Comparison of ENCODE assay signal across 3 fruit fly cellular contexts in the genomic region with DNA sequence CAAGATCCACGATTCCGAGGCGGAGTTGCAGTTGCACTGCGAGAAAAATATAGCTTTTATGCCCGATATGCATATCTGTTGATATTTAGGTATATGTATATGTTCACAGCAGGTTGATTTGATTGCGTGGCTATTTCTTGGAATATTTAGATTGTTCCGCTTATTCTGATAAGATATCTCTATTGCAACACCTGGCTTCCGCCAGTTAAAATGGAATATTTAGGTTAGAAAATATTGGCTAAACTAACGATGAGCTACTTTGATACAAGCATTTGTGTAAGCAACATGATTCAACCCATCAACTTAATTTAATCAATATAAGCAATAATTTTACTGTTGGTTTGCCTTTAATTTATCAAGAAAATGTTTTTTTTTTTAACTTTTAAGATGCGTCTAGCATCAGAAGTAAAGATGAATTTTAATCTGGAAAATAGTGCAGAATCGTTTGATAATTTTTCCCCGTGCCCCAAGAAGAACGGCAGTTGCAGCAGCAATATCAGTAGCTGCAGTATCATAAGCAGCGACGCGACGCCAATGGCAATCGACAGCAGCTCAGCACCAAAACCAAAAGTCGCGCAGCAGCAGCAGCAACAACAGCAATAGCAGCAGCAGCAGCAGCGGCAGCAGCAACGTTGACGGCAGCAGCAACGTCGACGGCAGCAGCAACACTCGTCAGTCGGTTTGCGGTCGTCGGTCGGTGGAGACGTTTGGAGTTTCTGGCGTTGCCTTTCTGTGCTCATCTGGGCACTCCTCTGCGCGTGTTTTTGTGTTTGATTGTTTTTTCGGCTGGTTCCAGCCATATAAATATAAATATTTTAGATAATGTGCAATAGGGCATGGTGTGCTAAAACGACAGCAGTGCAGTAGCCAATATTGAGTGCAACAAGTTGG.
TF ChIP-seq lines count a peak whose summit lies in the region.

No protein-coding gene starts in this region.

TF ChIP-seq in whole organism, embryonic, 481 proteins besides CTCF, POLR2A, EP300 and RAD21 (continued from another document and continues in another):
- TF ChIP-seq abd-A (tag; optimal IDR thresholded peaks at IDR 0.05; lab: Kevin White, UChicago) = no peak
- TF ChIP-seq CkIIα-i1 (GFP tag; IDR thresholded peaks at IDR 0.05; lab: Robert Waterston, UW) = no peak
- TF ChIP-seq H15 (GFP tag; IDR thresholded peaks at IDR 0.05; lab: Robert Waterston, UW) = no peak
- TF ChIP-seq rib (GFP tag; IDR thresholded peaks at IDR 0.05; lab: Robert Waterston, UW) = no peak
- TF ChIP-seq CG4854 (GFP tag; optimal IDR thresholded peaks at IDR 0.05; lab: Kevin White, UChicago) = no peak
- TF ChIP-seq dan (GFP tag; IDR thresholded peaks at IDR 0.05; lab: Robert Waterston, UW) = no peak
- no peak for TF ChIP-seq ems (GFP tag; optimal IDR thresholded peaks at IDR 0.05; lab: Kevin White, UChicago)
- no peak for TF ChIP-seq ssp (GFP tag; IDR thresholded peaks at IDR 0.05; lab: Robert Waterston, UW)
- TF ChIP-seq cg (GFP tag; optimal IDR thresholded peaks at IDR 0.05; lab: Kevin White, UChicago) = no peak
- TF ChIP-seq emc (GFP tag; optimal IDR thresholded peaks at IDR 0.05; lab: Kevin White, UChicago) = no peak
- TF ChIP-seq CG18619 (GFP tag; optimal IDR thresholded peaks at IDR 0.05; lab: Kevin White, UChicago) = no peak
- TF ChIP-seq cas (GFP tag; IDR thresholded peaks at IDR 0.05; lab: Robert Waterston, UW) = no peak
- TF ChIP-seq Dfd (GFP tag; optimal IDR thresholded peaks at IDR 0.05; lab: Kevin White, UChicago) = peak in 1 of 2 experiments; percentile 71
- TF ChIP-seq unc-4 (GFP tag; IDR thresholded peaks at IDR 0.05; lab: Robert Waterston, UW; ENCODE audit: partially characterized antibody) = no peak
- no peak for TF ChIP-seq Xbp1 (GFP tag; optimal IDR thresholded peaks at IDR 0.05; lab: Kevin White, UChicago)
- TF ChIP-seq eyg (GFP tag; optimal IDR thresholded peaks at IDR 0.05; lab: Kevin White, UChicago) = no peak
- no peak for TF ChIP-seq maf-S (GFP tag; optimal IDR thresholded peaks at IDR 0.05; lab: Kevin White, UChicago)
- TF ChIP-seq CG7556 (GFP tag; optimal IDR thresholded peaks at IDR 0.05; lab: Kevin White, UChicago) = no peak
- no peak for TF ChIP-seq btn (GFP tag; optimal IDR thresholded peaks at IDR 0.05; lab: Kevin White, UChicago)
- TF ChIP-seq CG17186 (GFP tag; optimal IDR thresholded peaks at IDR 0.05; lab: Kevin White, UChicago) = no peak
- TF ChIP-seq wdn (GFP tag; IDR thresholded peaks at IDR 0.05; lab: Robert Waterston, UW) = no peak
- no peak for TF ChIP-seq schlank (tag; optimal IDR thresholded peaks at IDR 0.05; lab: Kevin White, UChicago)
- TF ChIP-seq CG1233 (GFP tag; optimal IDR thresholded peaks at IDR 0.05; lab: Kevin White, UChicago) = no peak
- peak; percentile 29 for TF ChIP-seq oc (tag; optimal IDR thresholded peaks at IDR 0.05; lab: Kevin White, UChicago)
- TF ChIP-seq yki (optimal IDR thresholded peaks at IDR 0.05; lab: Kevin White, UChicago) = no peak
- TF ChIP-seq Poxn (GFP tag; IDR thresholded peaks at IDR 0.05; lab: Robert Waterston, UW) = no peak
- peak; percentile 38 for TF ChIP-seq CG14710 (tag; optimal IDR thresholded peaks at IDR 0.05; lab: Kevin White, UChicago)
- no peak for TF ChIP-seq dpn (GFP tag; optimal IDR thresholded peaks at IDR 0.05; lab: Kevin White, UChicago)
- TF ChIP-seq jing (GFP tag; optimal IDR thresholded peaks at IDR 0.05; lab: Kevin White, UChicago) = no peak
- no peak for TF ChIP-seq CG9215 (GFP tag; IDR thresholded peaks at IDR 0.05; lab: Robert Waterston, UW)
- no peak for TF ChIP-seq az2 (GFP tag; optimal IDR thresholded peaks at IDR 0.05; lab: Kevin White, UChicago)
- 0 out of 3 replicates have a peak, but pooled peaks have one; percentile 41 for TF ChIP-seq CG14860 (GFP tag; IDR thresholded peaks at IDR 0.05; lab: Robert Waterston, UW; ENCODE audit: partially characterized antibody)
- no peak for TF ChIP-seq caup (GFP tag; optimal IDR thresholded peaks at IDR 0.05; lab: Kevin White, UChicago; ENCODE audit: severe bottlenecking)
- no peak for TF ChIP-seq ewg (GFP tag; optimal IDR thresholded peaks at IDR 0.05; lab: Kevin White, UChicago)
- TF ChIP-seq CG3838 (GFP tag; optimal IDR thresholded peaks at IDR 0.05; lab: Kevin White, UChicago) = no peak
- peak; percentile 45 for TF ChIP-seq CG18262 (tag; optimal IDR thresholded peaks at IDR 0.05; lab: Kevin White, UChicago)
- no peak for TF ChIP-seq jigr1 (GFP tag; IDR thresholded peaks at IDR 0.05; lab: Robert Waterston, UW)
- no peak for TF ChIP-seq CG9727 (GFP tag; optimal IDR thresholded peaks at IDR 0.05; lab: Kevin White, UChicago)
- TF ChIP-seq ara (GFP tag; IDR thresholded peaks at IDR 0.05; lab: Robert Waterston, UW) = no peak
- no peak for TF ChIP-seq CG3995 (GFP tag; optimal IDR thresholded peaks at IDR 0.05; lab: Kevin White, UChicago)
- TF ChIP-seq Usf (GFP tag; optimal IDR thresholded peaks at IDR 0.05; lab: Kevin White, UChicago) = no peak
- no peak for TF ChIP-seq Nf-YB (GFP tag; optimal IDR thresholded peaks at IDR 0.05; lab: Kevin White, UChicago)

TF ChIP-seq in whole organism, prepupa, 60 proteins besides CTCF, POLR2A, EP300 and RAD21 (continued from another document):
- TF ChIP-seq Ets96B (tag; optimal IDR thresholded peaks at IDR 0.05; lab: Kevin White, UChicago) = peak; percentile 62
- peak; percentile 96 for TF ChIP-seq Eip78C (GFP tag; lab: Kevin White, UChicago)
- TF ChIP-seq Gug (GFP tag; IDR thresholded peaks at IDR 0.05; lab: Robert Waterston, UW) = peak; percentile 10; the same call in 1 of the 2 replicates
- TF ChIP-seq CG6808 (GFP tag; optimal IDR thresholded peaks at IDR 0.05; lab: Kevin White, UChicago) = peak; percentile 86
- no peak for TF ChIP-seq CG16779 (tag; optimal IDR thresholded peaks at IDR 0.05; lab: Kevin White, UChicago)
- TF ChIP-seq CG8632 (GFP tag; optimal IDR thresholded peaks at IDR 0.05; lab: Kevin White, UChicago) = peak; percentile 59
- peak; percentile 51 for TF ChIP-seq dac (GFP tag; optimal IDR thresholded peaks at IDR 0.05; lab: Kevin White, UChicago)
- peak; percentile 42; the same call in 2 of the 3 replicates for TF ChIP-seq eg (GFP tag; IDR thresholded peaks at IDR 0.05; lab: Robert Waterston, UW)
- peak; percentile 92 for TF ChIP-seq svp (GFP tag; lab: Kevin White, UChicago)
- no peak for TF ChIP-seq CG6854 (GFP tag; optimal IDR thresholded peaks at IDR 0.05; lab: Kevin White, UChicago)
- TF ChIP-seq Lpt (GFP tag; optimal IDR thresholded peaks at IDR 0.05; lab: Kevin White, UChicago) = peak; percentile 32
- peak; percentile 71 for TF ChIP-seq pdm3 (GFP tag; optimal IDR thresholded peaks at IDR 0.05; lab: Kevin White, UChicago)
- peak; percentile 38 for TF ChIP-seq Sox15 (GFP tag; optimal IDR thresholded peaks at IDR 0.05; lab: Kevin White, UChicago)
- TF ChIP-seq Sox102F (GFP tag; optimal IDR thresholded peaks at IDR 0.05; lab: Kevin White, UChicago) = peak; percentile 62
- TF ChIP-seq CG6163 (GFP tag; IDR thresholded peaks at IDR 0.05; lab: Robert Waterston, UW) = peak; percentile 48
- no peak for TF ChIP-seq CG9139 (GFP tag; optimal IDR thresholded peaks at IDR 0.05; lab: Kevin White, UChicago)
- TF ChIP-seq CG8119 (GFP tag; IDR thresholded peaks at IDR 0.05; lab: Robert Waterston, UW) = peak; percentile 58; the same call in 1 of the 3 replicates
- TF ChIP-seq fkh (GFP tag; optimal IDR thresholded peaks at IDR 0.05; lab: Kevin White, UChicago) = no peak
- TF ChIP-seq CG1621 (tag; optimal IDR thresholded peaks at IDR 0.05; lab: Kevin White, UChicago) = peak; percentile 30
- peak; percentile 10 to 90 for TF ChIP-seq salr (GFP tag; optimal IDR thresholded peaks at IDR 0.05; lab: Kevin White, UChicago)
- TF ChIP-seq Hr4 (GFP tag; optimal IDR thresholded peaks at IDR 0.05; lab: Kevin White, UChicago) = peak; percentile 60
- TF ChIP-seq esn (GFP tag; optimal IDR thresholded peaks at IDR 0.05; lab: Kevin White, UChicago) = peak; percentile 87
- peak; percentile 87 for TF ChIP-seq Met (GFP tag; optimal IDR thresholded peaks at IDR 0.05; lab: Kevin White, UChicago)
- peak; percentile 87 for TF ChIP-seq CG32006 (GFP tag; optimal IDR thresholded peaks at IDR 0.05; lab: Kevin White, UChicago)
- peak; percentile 63 for TF ChIP-seq CG6792 (GFP tag; optimal IDR thresholded peaks at IDR 0.05; lab: Kevin White, UChicago)
- peak; percentile 70 for TF ChIP-seq spab (GFP tag; optimal IDR thresholded peaks at IDR 0.05; lab: Kevin White, UChicago)
- TF ChIP-seq vri (GFP tag; optimal IDR thresholded peaks at IDR 0.05; lab: Kevin White, UChicago) = peak; percentile 28
- peak; percentile 84 for TF ChIP-seq topi (GFP tag; optimal IDR thresholded peaks at IDR 0.05; lab: Kevin White, UChicago)
- TF ChIP-seq CG7368 (GFP tag; optimal IDR thresholded peaks at IDR 0.05; lab: Kevin White, UChicago) = peak; percentile 46
- peak; percentile 78 for TF ChIP-seq Hr39 (GFP tag; optimal IDR thresholded peaks at IDR 0.05; lab: Kevin White, UChicago)
- peak; percentile 69 for TF ChIP-seq achi (GFP tag; optimal IDR thresholded peaks at IDR 0.05; lab: Kevin White, UChicago)
- peak; percentile 73 for TF ChIP-seq CG4318 (GFP tag; optimal IDR thresholded peaks at IDR 0.05; lab: Kevin White, UChicago)
- peak; percentile 85 for TF ChIP-seq Eip75B (GFP tag; optimal IDR thresholded peaks at IDR 0.05; lab: Kevin White, UChicago)
- TF ChIP-seq CG10669 (GFP tag; optimal IDR thresholded peaks at IDR 0.05; lab: Kevin White, UChicago) = peak; percentile 77
- peak; percentile 63 for TF ChIP-seq CG3919 (GFP tag; optimal IDR thresholded peaks at IDR 0.05; lab: Kevin White, UChicago)
- peak; percentile 47 for TF ChIP-seq Blimp-1 (GFP tag; optimal IDR thresholded peaks at IDR 0.05; lab: Kevin White, UChicago)
- peak; percentile 73 for TF ChIP-seq CG3032 (tag; optimal IDR thresholded peaks at IDR 0.05; lab: Kevin White, UChicago)
- TF ChIP-seq CG31627 (GFP tag; optimal IDR thresholded peaks at IDR 0.05; lab: Kevin White, UChicago) = peak; percentile 78
- no peak for TF ChIP-seq CG8319 (GFP tag; optimal IDR thresholded peaks at IDR 0.05; lab: Kevin White, UChicago)
- peak; percentile 66 for TF ChIP-seq cyc (GFP tag; optimal IDR thresholded peaks at IDR 0.05; lab: Kevin White, UChicago)
- peak; percentile 78 for TF ChIP-seq Sox14 (GFP tag; optimal IDR thresholded peaks at IDR 0.05; lab: Kevin White, UChicago)
TF ChIP-seq in whole organism, prepupa: peak in this region for 52.

TF ChIP-seq in whole organism, wandering third instar larva, 38 proteins besides CTCF, POLR2A, EP300 and RAD21 (continued from another document):
- TF ChIP-seq Mio (GFP tag; optimal IDR thresholded peaks at IDR 0.05; lab: Kevin White, UChicago) (no peak), Jra (GFP tag; optimal IDR thresholded peaks at IDR 0.05; lab: Kevin White, UChicago) (no peak), Abd-B (GFP tag; optimal IDR thresholded peaks at IDR 0.05; lab: Kevin White, UChicago) (no peak), fru (GFP tag; optimal IDR thresholded peaks at IDR 0.05; lab: Kevin White, UChicago) (peak; percentile 72), dl (GFP tag; optimal IDR thresholded peaks at IDR 0.05; lab: Kevin White, UChicago; ENCODE audit: insufficient read depth in 1 of 2, partially characterized antibody in 2 of 2) (no peak), foxo (GFP tag; optimal IDR thresholded peaks at IDR 0.05; lab: Kevin White, UChicago) (peak in 1 of 2 experiments; percentile 68), woc (GFP tag; optimal IDR thresholded peaks at IDR 0.05; lab: Kevin White, UChicago) (peak; percentile 69), Hr78 (GFP tag; optimal IDR thresholded peaks at IDR 0.05; lab: Kevin White, UChicago) (no peak), Sp1 (GFP tag; optimal IDR thresholded peaks at IDR 0.05; lab: Kevin White, UChicago) (peak; percentile 55), dmrt93B (GFP tag; optimal IDR thresholded peaks at IDR 0.05; lab: Kevin White, UChicago) (peak; percentile 54), HLH106 (tag; optimal IDR thresholded peaks at IDR 0.05; lab: Kevin White, UChicago) (peak; percentile 55), dsf (GFP tag; optimal IDR thresholded peaks at IDR 0.05; lab: Kevin White, UChicago; ENCODE audit: borderline replicate concordance) (no peak), Vsx2 (GFP tag; optimal IDR thresholded peaks at IDR 0.05; lab: Kevin White, UChicago; ENCODE audit: partially characterized antibody) (no peak), Myc (optimal IDR thresholded peaks at IDR 0.05; lab: Kevin White, UChicago) (no peak), jim (GFP tag; optimal IDR thresholded peaks at IDR 0.05; lab: Kevin White, UChicago) (no peak)
TF ChIP-seq in whole organism, wandering third instar larva: peak in this region for 18.
